Worm (Caenorhabditis elegans) whole organism, late embryonic: ENCODE data around the gene F35C5.12.

Experiments
- C08G9.2 ChIP-seq: sonication (generic microtip); optimal IDR thresholded peaks from 2 replicates; lab custom pipeline; 2016; ENCODE audit warnings: mild to moderate bottlenecking, missing genetic modification characterization, moderate library complexity, missing compliant biosample characterization
- C38D4.7 ChIP-seq: fragments of 200-800 bp; sonication (Bioruptor generic); optimal IDR thresholded peaks from 2 replicates; lab custom pipeline; 2018; ENCODE audit warnings: mild to moderate bottlenecking, missing genetic modification characterization, moderate library complexity, missing compliant biosample characterization
- K02D7.2 ChIP-seq: sonication (generic microtip); optimal IDR thresholded peaks from 2 replicates; lab custom pipeline; 2017; ENCODE audit warnings: mild to moderate bottlenecking, missing genetic modification characterization, missing compliant biosample characterization
- T23F11.4 ChIP-seq: fragments of 200-800 bp; sonication (Bioruptor generic); optimal IDR thresholded peaks from 2 replicates; lab custom pipeline; 2018; ENCODE audit warnings: mild to moderate bottlenecking, missing genetic modification characterization, missing compliant biosample characterization
- ama-1 ChIP-seq: fragments of 150-350 bp; optimal IDR thresholded peaks from 2 replicates; lab custom pipeline; 2014
- ceh-18 ChIP-seq: sonication (generic microtip); optimal IDR thresholded peaks from 2 replicates; lab custom pipeline; 2016; ENCODE audit warnings: missing genetic modification characterization, missing compliant biosample characterization
- ceh-19 ChIP-seq: fragments of 200-800 bp; sonication (Bioruptor generic); optimal IDR thresholded peaks from 2 replicates; lab custom pipeline; 2018; ENCODE audit warnings: mild to moderate bottlenecking, missing genetic modification characterization, missing compliant biosample characterization
- ceh-2 ChIP-seq: sonication (generic microtip); optimal IDR thresholded peaks from 2 replicates; lab custom pipeline; 2016; ENCODE audit warnings: missing genotype, missing genetic modification characterization, missing compliant biosample characterization
- ceh-22 ChIP-seq: sonication (generic microtip); optimal IDR thresholded peaks from 2 replicates; lab custom pipeline; 2017; ENCODE audit warnings: missing biosample characterization, missing genetic modification characterization
- ceh-24 ChIP-seq: sonication (generic microtip); optimal IDR thresholded peaks from 2 replicates; lab custom pipeline; 2016; ENCODE audit warnings: mild to moderate bottlenecking, missing genetic modification characterization, missing compliant biosample characterization
- ceh-30 ChIP-seq: fragments of 150-350 bp; optimal IDR thresholded peaks from 2 replicates; lab custom pipeline; 2014; ENCODE audit warnings: missing biosample characterization, missing genetic modification characterization
- ceh-31 ChIP-seq: sonication (generic microtip); optimal IDR thresholded peaks from 2 replicates; lab custom pipeline; 2016; ENCODE audit warnings: missing genetic modification characterization, missing compliant biosample characterization
- ceh-45 ChIP-seq: fragments of 200-800 bp; sonication (Bioruptor generic); IDR thresholded peaks from 2 replicates; pipeline ENCODE4 v1.3.6; 2022; ENCODE audit warnings: missing genetic modification reagents, missing genetic modification characterization, missing compliant biosample characterization
- ceh-48 ChIP-seq: sonication (generic microtip); optimal IDR thresholded peaks from 2 replicates; lab custom pipeline; 2016; ENCODE audit warnings: missing genetic modification characterization, inconsistent platforms, missing compliant biosample characterization
- ceh-6 ChIP-seq: fragments of 200-800 bp; sonication (Bioruptor generic); optimal IDR thresholded peaks from 2 replicates; lab custom pipeline; 2018; ENCODE audit warnings: mild to moderate bottlenecking, missing genetic modification characterization, missing compliant biosample characterization
- dve-1 ChIP-seq: sonication (generic microtip); optimal IDR thresholded peaks from 2 replicates; lab custom pipeline; 2017; ENCODE audit warnings: antibody characterized with exemption, mild to moderate bottlenecking, missing genetic modification characterization, missing compliant biosample characterization
- elt-4 ChIP-seq: sonication (generic microtip); optimal IDR thresholded peaks from 2 replicates; lab custom pipeline; 2016; ENCODE audit warnings: missing genetic modification characterization, missing compliant biosample characterization
- eyg-1 ChIP-seq: sonication (generic microtip); optimal IDR thresholded peaks from 2 replicates; lab custom pipeline; 2016; ENCODE audit warnings: missing genotype, missing genetic modification characterization, missing compliant biosample characterization
- fax-1 ChIP-seq: sonication (generic microtip); optimal IDR thresholded peaks from 2 replicates; lab custom pipeline; 2016; ENCODE audit warnings: missing genotype, missing genetic modification characterization, missing compliant biosample characterization
- fkh-6 ChIP-seq: sonication (generic microtip); optimal IDR thresholded peaks from 2 replicates; lab custom pipeline; 2016; ENCODE audit warnings: missing genetic modification characterization, missing compliant biosample characterization
- gmeb-2 ChIP-seq: sonication (generic microtip); optimal IDR thresholded peaks from 2 replicates; lab custom pipeline; 2016; ENCODE audit warnings: missing genetic modification characterization, inconsistent platforms, missing compliant biosample characterization
- hlh-13 ChIP-seq: fragments of 200-800 bp; sonication (Bioruptor generic); optimal IDR thresholded peaks from 2 replicates; lab custom pipeline; 2018; ENCODE audit warnings: mild to moderate bottlenecking, missing genetic modification characterization, missing compliant biosample characterization
- hlh-30 ChIP-seq: sonication (generic microtip); optimal IDR thresholded peaks from 2 replicates; lab custom pipeline; 2017; ENCODE audit warnings: antibody characterized with exemption, missing genetic modification characterization, missing compliant biosample characterization; ENCODE audit not compliant: insufficient read depth
- hlh-8 ChIP-seq: sonication (generic microtip); optimal IDR thresholded peaks from 2 replicates; lab custom pipeline; 2016; ENCODE audit warnings: missing genotype, missing genetic modification characterization, missing compliant biosample characterization
- lin-11 ChIP-seq: fragments of 200-800 bp; sonication (Bioruptor generic); optimal IDR thresholded peaks from 2 replicates; lab custom pipeline; 2018; ENCODE audit warnings: mild to moderate bottlenecking, missing genetic modification characterization, missing compliant biosample characterization
- madf-2 ChIP-seq: sonication (generic microtip); optimal IDR thresholded peaks from 2 replicates; lab custom pipeline; 2017; ENCODE audit warnings: missing genetic modification characterization, missing compliant biosample characterization
- nhr-11 ChIP-seq: fragments of 150-350 bp; optimal IDR thresholded peaks from 2 replicates; lab custom pipeline; 2014; ENCODE audit warnings: missing biosample characterization, missing genetic modification characterization
- npax-4 ChIP-seq: sonication (generic microtip); optimal IDR thresholded peaks from 2 replicates; lab custom pipeline; 2016; ENCODE audit warnings: missing genetic modification characterization, missing compliant biosample characterization
- pat-9 ChIP-seq: fragments of 200-800 bp; sonication (Bioruptor generic); optimal IDR thresholded peaks from 2 replicates; lab custom pipeline; 2018; ENCODE audit warnings: mild to moderate bottlenecking, missing genetic modification characterization, moderate library complexity, missing compliant biosample characterization
- pha-2 ChIP-seq: sonication (generic microtip); optimal IDR thresholded peaks from 2 replicates; lab custom pipeline; 2017; ENCODE audit warnings: mild to moderate bottlenecking, missing genetic modification characterization, missing compliant biosample characterization
- pha-4 ChIP-seq: fragments of 150-350 bp; optimal IDR thresholded peaks from 2 replicates; lab custom pipeline; 2018; ENCODE audit warnings: missing biosample characterization, missing genetic modification reagents, missing genetic modification characterization
- pqm-1 ChIP-seq: sonication (generic microtip); optimal IDR thresholded peaks from 2 replicates; lab custom pipeline; 2016; ENCODE audit warnings: missing genetic modification characterization, missing compliant biosample characterization
- pros-1 ChIP-seq: fragments of 150-350 bp; optimal IDR thresholded peaks from 2 replicates; lab custom pipeline; 2014; ENCODE audit warnings: missing biosample characterization, missing genetic modification reagents, missing genetic modification characterization
- ref-2 ChIP-seq: sonication (generic microtip); optimal IDR thresholded peaks from 2 replicates; lab custom pipeline; 2016; ENCODE audit warnings: missing genetic modification characterization, missing compliant biosample characterization
- rnt-1 ChIP-seq: sonication (generic microtip); optimal IDR thresholded peaks from 2 replicates; lab custom pipeline; 2016; ENCODE audit warnings: missing genetic modification characterization, missing compliant biosample characterization
- sox-2 ChIP-seq: fragments of 200-800 bp; sonication (Bioruptor generic); IDR thresholded peaks from 2 replicates; pipeline ENCODE4 v1.3.6; 2022; ENCODE audit warnings: missing genetic modification reagents, missing genetic modification characterization, missing compliant biosample characterization
- syd-9 ChIP-seq: sonication (generic microtip); optimal IDR thresholded peaks from 2 replicates; lab custom pipeline; 2016; ENCODE audit warnings: mild to moderate bottlenecking, missing genetic modification characterization, moderate library complexity, missing compliant biosample characterization
- tbx-7 ChIP-seq: sonication (generic microtip); optimal IDR thresholded peaks from 2 replicates; lab custom pipeline; 2016; ENCODE audit warnings: missing genotype, missing genetic modification characterization, missing compliant biosample characterization
- ttx-3 ChIP-seq: sonication (generic microtip); optimal IDR thresholded peaks from 2 replicates; lab custom pipeline; 2016; ENCODE audit warnings: missing genetic modification reagents, missing genetic modification characterization, missing compliant biosample characterization
- unc-42 ChIP-seq: sonication (generic microtip); optimal IDR thresholded peaks from 2 replicates; lab custom pipeline; 2016; ENCODE audit warnings: missing genotype, missing genetic modification characterization, missing compliant biosample characterization
- unc-55 ChIP-seq: sonication (generic microtip); optimal IDR thresholded peaks from 2 replicates; lab custom pipeline; 2017; ENCODE audit warnings: missing biosample characterization, missing genetic modification reagents, missing genetic modification characterization
- unc-86 ChIP-seq: sonication (generic microtip); optimal IDR thresholded peaks from 2 replicates; lab custom pipeline; 2016; ENCODE audit warnings: missing genetic modification characterization, missing compliant biosample characterization
- zip-5 ChIP-seq: sonication (generic microtip); optimal IDR thresholded peaks from 2 replicates; lab custom pipeline; 2016; ENCODE audit warnings: missing genetic modification characterization, missing compliant biosample characterization
- ztf-16 ChIP-seq: sonication (generic microtip); optimal IDR thresholded peaks from 2 replicates; lab custom pipeline; 2017; ENCODE audit warnings: missing genetic modification characterization, missing compliant biosample characterization

Gene F35C5.12

ce11 chrII:12918960-12919553 lies 4.7 kb upstream of the F35C5.12 start, which contains the start of the genes F58G1.2 and wago-4:
TSS of gene F58G1.2 (minus strand) at chrII:12919010.
TSS of gene wago-4 (plus strand) at chrII:12919551.
- TF ChIP-seq zip-5 (tag; lab: Kevin White, UChicago) (no peak), ceh-30 (tag; lab: Kevin White, UChicago) (no peak), K02D7.2 (tag; lab: Kevin White, UChicago) (no peak), pqm-1 (tag; lab: Kevin White, UChicago) (no peak), hlh-13 (GFP tag; lab: Kevin White, UChicago) (no peak), ceh-45 (GFP tag; lab: Robert Waterston, UW) (no peak), ceh-2 (tag; lab: Kevin White, UChicago) (no peak), pha-2 (tag; lab: Kevin White, UChicago) (no peak), nhr-11 (tag; lab: Kevin White, UChicago) (no peak)

- TF ChIP-seq tbx-7 (tag; lab: Kevin White, UChicago) = no peak
- TF ChIP-seq ama-1 (lab: Kevin White, UChicago) = no peak
- no peak for TF ChIP-seq elt-4 (tag; lab: Kevin White, UChicago)
- no peak for TF ChIP-seq eyg-1 (tag; lab: Kevin White, UChicago)
- TF ChIP-seq pros-1 = no peak
- TF ChIP-seq unc-42 = no peak
- no peak for TF ChIP-seq unc-55
- no peak for TF ChIP-seq pha-4 (tag; lab: Kevin White, UChicago)
- TF ChIP-seq pat-9 (tag; lab: Kevin White, UChicago) = no peak
- no peak for TF ChIP-seq ceh-24 (tag; lab: Kevin White, UChicago)
- no peak for TF ChIP-seq nhr-11 (tag; lab: Kevin White, UChicago)
- TF ChIP-seq unc-86 (tag; lab: Kevin White, UChicago) = no peak
- no peak for TF ChIP-seq ref-2 (tag; lab: Kevin White, UChicago)
- no peak for TF ChIP-seq madf-2 (tag; lab: Kevin White, UChicago)
- no peak for TF ChIP-seq ztf-16 (tag; lab: Kevin White, UChicago)
- TF ChIP-seq, all 69 proteins: peak for 0
Observed at ce11 chrII:12908779-12909178, 5.6 kb downstream of the F35C5.12 start, which contains the start of gene ddn-2. TSS of gene ddn-2 (plus strand) at chrII:12909079.

ce11 chrII:12907070-12907469 lies 7.3 kb downstream of the F35C5.12 start, which contains the start of gene nspb-11:
TSS of gene nspb-11 (plus strand) at chrII:12907370.
- TF ChIP-seq ceh-48 (tag; lab: Kevin White, UChicago) (no peak), pha-4 (tag; lab: Kevin White, UChicago) (no peak), madf-2 (tag; lab: Kevin White, UChicago) (no peak), syd-9 (no peak), C38D4.7 (GFP tag; lab: Kevin White, UChicago) (no peak), ceh-31 (tag; lab: Kevin White, UChicago) (no peak), T23F11.4 (no peak), hlh-30 (tag; lab: Kevin White, UChicago) (no peak), dve-1 (tag; lab: Kevin White, UChicago) (no peak), hlh-8 (tag; lab: Kevin White, UChicago) (no peak), ttx-3 (tag; lab: Kevin White, UChicago) (no peak), ceh-30 (tag; lab: Kevin White, UChicago) (no peak), gmeb-2 (tag; lab: Kevin White, UChicago) (no peak), ztf-16 (tag; lab: Kevin White, UChicago) (no peak), rnt-1 (tag; lab: Kevin White, UChicago) (no peak), ceh-6 (GFP tag; lab: Kevin White, UChicago) (no peak), npax-4 (no peak), ceh-2 (tag; lab: Kevin White, UChicago) (no peak)

ce11 chrII:12904174-12904573 lies 10.2 kb downstream of the F35C5.12 start, which contains the start of gene clec-66:
TSS of gene clec-66 (plus strand) at chrII:12904398.
- TF ChIP-seq fax-1 (tag; lab: Kevin White, UChicago) = no peak
- no peak for TF ChIP-seq unc-86 (tag; lab: Kevin White, UChicago)
- no peak for TF ChIP-seq K02D7.2 (tag; lab: Kevin White, UChicago)
- no peak for TF ChIP-seq rnt-1 (tag; lab: Kevin White, UChicago)
- TF ChIP-seq fkh-6 (tag; lab: Kevin White, UChicago) = no peak
- TF ChIP-seq unc-55 = no peak
- TF ChIP-seq C08G9.2 (tag; lab: Kevin White, UChicago) = no peak
- no peak for TF ChIP-seq unc-42
- no peak for TF ChIP-seq sox-2
- TF ChIP-seq ceh-18 (tag; lab: Kevin White, UChicago) = no peak
- TF ChIP-seq lin-11 (tag; lab: Kevin White, UChicago) = no peak
- no peak for TF ChIP-seq syd-9
- TF ChIP-seq ceh-22 (tag; lab: Kevin White, UChicago) = no peak
- TF ChIP-seq ceh-19 (GFP tag; lab: Kevin White, UChicago) = no peak
- TF ChIP-seq dve-1 (tag; lab: Kevin White, UChicago) = no peak
